Fruit fly (Drosophila melanogaster): ENCODE data around the gene CG14341.

The CG14341 gene

dm6 chr2L:1118880-1119809, 47.2 kb upstream of the CG14341 start (continued):
- peak; percentile 69 for TF ChIP-seq CG7368 (GFP tag; optimal IDR thresholded peaks at IDR 0.05)
- peak; percentile 62 for TF ChIP-seq CG10669 (GFP tag; optimal IDR thresholded peaks at IDR 0.05)
- TF ChIP-seq CG10631 (GFP tag; optimal IDR thresholded peaks at IDR 0.05): peak; percentile 68
- peak; percentile 24 for TF ChIP-seq fd85E (GFP tag; optimal IDR thresholded peaks at IDR 0.05)
- peak; percentile 83 for TF ChIP-seq lz (GFP tag; optimal IDR thresholded peaks at IDR 0.05)
- peak; percentile 82 for TF ChIP-seq esn (GFP tag; optimal IDR thresholded peaks at IDR 0.05)
- TF ChIP-seq CG15336 (GFP tag; IDR thresholded peaks at IDR 0.05): peak; percentile 78
- peak; percentile 70 for TF ChIP-seq CG8632 (GFP tag; optimal IDR thresholded peaks at IDR 0.05)
- peak; percentile 73 for TF ChIP-seq Sox15 (GFP tag; optimal IDR thresholded peaks at IDR 0.05)
- TF ChIP-seq Smox (GFP tag; optimal IDR thresholded peaks at IDR 0.05): peak; percentile 81
- TF ChIP-seq acj6 (GFP tag; optimal IDR thresholded peaks at IDR 0.05): peak; percentile 84
- TF ChIP-seq CG31627 (GFP tag; optimal IDR thresholded peaks at IDR 0.05): peak; percentile 81
- peak; percentile 62 for TF ChIP-seq Eip93F (GFP tag; optimal IDR thresholded peaks at IDR 0.05)
- peak; percentile 9 for TF ChIP-seq CG9139 (GFP tag; optimal IDR thresholded peaks at IDR 0.05)
- peak; percentile 20 for TF ChIP-seq fkh (GFP tag; optimal IDR thresholded peaks at IDR 0.05)

dm6 chr2L:1120206-1120902, 46.0 kb upstream of the CG14341 start:
- no peak for TF ChIP-seq Blimp-1 (GFP tag; optimal IDR thresholded peaks at IDR 0.05)
- TF ChIP-seq CG6163 (GFP tag; IDR thresholded peaks at IDR 0.05): peak; percentile 23; the same call in 1 of the 3 replicates

- TF ChIP-seq pdm3 (GFP tag; optimal IDR thresholded peaks at IDR 0.05) (no peak), Sox15 (GFP tag; optimal IDR thresholded peaks at IDR 0.05) (no peak), CG32006 (GFP tag; optimal IDR thresholded peaks at IDR 0.05) (no peak), eg (GFP tag; IDR thresholded peaks at IDR 0.05) (no peak), fd85E (GFP tag; optimal IDR thresholded peaks at IDR 0.05) (no peak), net (GFP tag; optimal IDR thresholded peaks at IDR 0.05) (no peak), Eip78C (GFP tag) (peak; percentile 21), fkh (GFP tag; optimal IDR thresholded peaks at IDR 0.05) (no peak), CG6276 (GFP tag; optimal IDR thresholded peaks at IDR 0.05) (no peak), dac (GFP tag; optimal IDR thresholded peaks at IDR 0.05) (no peak), CG7368 (GFP tag; optimal IDR thresholded peaks at IDR 0.05) (no peak), Hr4 (GFP tag; optimal IDR thresholded peaks at IDR 0.05) (no peak), Hr39 (GFP tag; optimal IDR thresholded peaks at IDR 0.05) (no peak), Ets96B (tag; optimal IDR thresholded peaks at IDR 0.05) (no peak), Eip93F (GFP tag; optimal IDR thresholded peaks at IDR 0.05) (no peak), svp (GFP tag) (peak; percentile 34)
Observed at dm6 chr2L:1121942-1122710, 44.2 kb upstream of the CG14341 start.

DNA sequence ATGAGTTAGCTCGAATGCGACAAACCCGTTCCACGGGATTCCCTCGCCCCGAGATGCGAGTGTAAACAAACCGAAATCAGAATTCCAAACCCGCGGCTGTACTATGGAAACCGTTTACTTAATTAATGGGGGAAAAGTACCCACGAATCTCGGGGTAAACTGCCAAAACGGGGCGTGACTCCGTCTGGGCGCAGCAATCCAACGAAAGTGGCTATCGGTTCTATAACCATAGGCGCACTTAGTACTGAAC, 43.7 kb upstream of the CG14341 start:
- peak; percentile 29 for TF ChIP-seq fkh (GFP tag; optimal IDR thresholded peaks at IDR 0.05)
- no peak for TF ChIP-seq Gug (GFP tag; IDR thresholded peaks at IDR 0.05)

- no peak for TF ChIP-seq CG7368 (GFP tag; optimal IDR thresholded peaks at IDR 0.05)
- no peak for TF ChIP-seq OdsH (GFP tag; optimal IDR thresholded peaks at IDR 0.05)
- no peak for TF ChIP-seq CG3919 (GFP tag; optimal IDR thresholded peaks at IDR 0.05)
- TF ChIP-seq CG6163 (GFP tag; IDR thresholded peaks at IDR 0.05): no peak
- no peak for TF ChIP-seq CG34406 (GFP tag; optimal IDR thresholded peaks at IDR 0.05)
- TF ChIP-seq CG10669 (GFP tag; optimal IDR thresholded peaks at IDR 0.05): no peak
- TF ChIP-seq Ets96B (tag; optimal IDR thresholded peaks at IDR 0.05): no peak
- TF ChIP-seq Smox (GFP tag; optimal IDR thresholded peaks at IDR 0.05): no peak
- peak; percentile 82 for TF ChIP-seq fkh (GFP tag; optimal IDR thresholded peaks at IDR 0.05)
- TF ChIP-seq achi (GFP tag; optimal IDR thresholded peaks at IDR 0.05): no peak
- TF ChIP-seq CG3032 (tag; optimal IDR thresholded peaks at IDR 0.05): no peak
- TF ChIP-seq fd59A (GFP tag; optimal IDR thresholded peaks at IDR 0.05): no peak
- no peak for TF ChIP-seq CG15336 (GFP tag; IDR thresholded peaks at IDR 0.05)
- peak; percentile 72 for TF ChIP-seq svp (GFP tag)
- TF ChIP-seq Eip78C (GFP tag): peak; percentile 40
- TF ChIP-seq eg (GFP tag; IDR thresholded peaks at IDR 0.05): no peak
- TF ChIP-seq CG9139 (GFP tag; optimal IDR thresholded peaks at IDR 0.05): no peak
Observed at dm6 chr2L:1123078-1123818, 43.1 kb upstream of the CG14341 start.
